Worm (Caenorhabditis elegans) whole organism, L4 larva: ENCODE measurements around the gene fdgt-2.

Experiments used
- D1046.2 ChIP-seq: fragments of 200-800 bp; sonication (Bioruptor generic); IDR thresholded peaks from 2 replicates; pipeline ENCODE4 v1.3.6; 2022; ENCODE audit warnings: missing genetic modification characterization, missing compliant biosample characterization
- F49E8.2 ChIP-seq: sonication (generic microtip); optimal IDR thresholded peaks from 2 replicates; lab custom pipeline; 2016; ENCODE audit warnings: missing compliant biosample characterization, mild to moderate bottlenecking, missing genetic modification characterization, borderline replicate concordance
- R02D3.7 ChIP-seq: fragments of 150-350 bp; sonication (generic microtip); optimal IDR thresholded peaks from 3 replicates; lab custom pipeline; 2014; ENCODE audit warnings: missing biosample characterization, missing genetic modification characterization
- T20F7.1 ChIP-seq: fragments of 200-800 bp; sonication (Bioruptor generic); optimal IDR thresholded peaks from 2 replicates; lab custom pipeline; 2018; ENCODE audit warnings: mild to moderate bottlenecking, missing genetic modification characterization, missing compliant biosample characterization
- aha-1 ChIP-seq: fragments of 150-350 bp; peaks from one replicate; lab custom pipeline; 2014; ENCODE audit warnings: missing biosample characterization, missing genetic modification characterization
- aly-2 ChIP-seq: sonication (generic microtip); optimal IDR thresholded peaks from 2 replicates; lab custom pipeline; 2018; ENCODE audit warnings: missing biosample characterization, missing genetic modification characterization
- arid-1 ChIP-seq: fragments of 200-800 bp; sonication (Bioruptor generic); conservative IDR thresholded peaks from 2 replicates; pipeline ENCODE4 v1.3.6; 2022; ENCODE audit warnings: missing genetic modification reagents, missing genetic modification characterization, missing compliant biosample characterization
- ceh-44 ChIP-seq: fragments of 200-800 bp; sonication (Bioruptor generic); IDR thresholded peaks from 2 replicates; pipeline ENCODE4 v1.3.6; 2022; ENCODE audit warnings: missing genetic modification reagents, missing genetic modification characterization, missing compliant biosample characterization
- cey-2 ChIP-seq: sonication (generic microtip); optimal IDR thresholded peaks from 3 replicates; lab custom pipeline; 2017; ENCODE audit warnings: missing genetic modification characterization, mild to moderate bottlenecking, missing compliant biosample characterization, antibody characterized with exemption, borderline replicate concordance; ENCODE audit not compliant: insufficient read depth
- ctbp-1 ChIP-seq: fragments of 200-800 bp; sonication (Bioruptor generic); IDR thresholded peaks from 2 replicates; pipeline ENCODE4 v1.3.6; 2022; ENCODE audit warnings: missing genetic modification reagents, missing genetic modification characterization, missing compliant biosample characterization
- daf-16 ChIP-seq, 3 experiments: sonication (generic microtip); optimal IDR thresholded peaks; 2 replicates each; lab custom pipeline; 2016 to 2017; ENCODE audit warnings: missing genetic modification characterization in 3 of 3, missing genetic modification reagents in 3 of 3, mild to moderate bottlenecking in 2 of 3, missing compliant biosample characterization in 2 of 3, missing biosample characterization in 1 of 3, moderate library complexity in 1 of 3
- dmd-6 ChIP-seq: fragments of 200-800 bp; sonication (Bioruptor generic); IDR thresholded peaks from 2 replicates; pipeline ENCODE4 v1.3.6; 2022; ENCODE audit warnings: missing genetic modification reagents, missing genetic modification characterization, missing compliant biosample characterization
- dpl-1 ChIP-seq: fragments of 150-350 bp; optimal IDR thresholded peaks from 2 replicates; lab custom pipeline; 2014; ENCODE audit warnings: missing biosample characterization, missing genetic modification reagents, missing genetic modification characterization
- duxl-1 ChIP-seq: sonication (generic microtip); optimal IDR thresholded peaks from 2 replicates; lab custom pipeline; 2016; ENCODE audit warnings: mild to moderate bottlenecking, missing genetic modification characterization, moderate library complexity, missing compliant biosample characterization; ENCODE audit not compliant: poor library complexity
- gei-8 ChIP-seq: fragments of 200-800 bp; sonication (Bioruptor generic); optimal IDR thresholded peaks from 2 replicates; lab custom pipeline; 2018; ENCODE audit warnings: mild to moderate bottlenecking, missing genetic modification characterization, missing compliant biosample characterization
- hif-1 ChIP-seq, 2 experiments: sonication (generic microtip); optimal IDR thresholded peaks; 2 replicates each; lab custom pipeline; 2016 to 2017; ENCODE audit warnings: missing compliant biosample characterization in 2 of 2, missing genetic modification characterization in 2 of 2, missing genetic modification reagents in 2 of 2, missing genotype in 2 of 2, mild to moderate bottlenecking in 1 of 2
- hlh-11 ChIP-seq: fragments of 200-800 bp; sonication (Bioruptor generic); optimal IDR thresholded peaks from 2 replicates; lab custom pipeline; 2018; ENCODE audit warnings: mild to moderate bottlenecking, missing genetic modification characterization, missing compliant biosample characterization
- hlh-30 ChIP-seq: sonication (generic microtip); optimal IDR thresholded peaks from 2 replicates; lab custom pipeline; 2017; ENCODE audit warnings: antibody characterized with exemption, mild to moderate bottlenecking, missing genetic modification characterization, missing compliant biosample characterization; ENCODE audit not compliant: insufficient read depth
- hmg-1.1 ChIP-seq: fragments of 200-800 bp; sonication (Bioruptor generic); IDR thresholded peaks from 2 replicates; pipeline ENCODE4 v1.3.6; 2022; ENCODE audit warnings: missing genetic modification reagents, missing genetic modification characterization, missing compliant biosample characterization
- lin-1 ChIP-seq: fragments of 200-800 bp; sonication (Bioruptor generic); IDR thresholded peaks from 2 replicates; pipeline ENCODE4 v1.3.6; 2022; ENCODE audit warnings: missing genetic modification reagents, missing genetic modification characterization, missing compliant biosample characterization
- lin-15B ChIP-seq: fragments of 150-350 bp; sonication (generic microtip); optimal IDR thresholded peaks from 3 replicates; lab custom pipeline; 2014; ENCODE audit warnings: missing biosample characterization, missing genetic modification characterization
- lsy-2 ChIP-seq, 2 experiments: fragments of 150-350 bp in 1 of 2; sonication (generic microtip) in 1 of 2; optimal IDR thresholded peaks; 2 replicates each; lab custom pipeline; 2014 to 2017; ENCODE audit warnings: missing biosample characterization in 2 of 2, missing genetic modification characterization in 2 of 2
- mdl-1 ChIP-seq, 2 experiments: fragments of 150-350 bp in 1 of 2; sonication (generic microtip) in 1 of 2; optimal IDR thresholded peaks; 2 replicates each; lab custom pipeline; 2014 to 2017; ENCODE audit warnings: missing biosample characterization in 2 of 2, missing genetic modification characterization in 2 of 2
- mep-1 ChIP-seq: fragments of 150-350 bp; sonication (generic microtip); optimal IDR thresholded peaks from 3 replicates; lab custom pipeline; 2014; ENCODE audit warnings: missing biosample characterization, missing genetic modification characterization
- mxl-2 ChIP-seq: fragments of 200-800 bp; sonication (Bioruptor generic); conservative IDR thresholded peaks from 2 replicates; pipeline ENCODE4 v1.3.6; 2022; ENCODE audit warnings: missing genetic modification reagents, missing genetic modification characterization, missing compliant biosample characterization
- mxl-3 ChIP-seq: fragments of 200-800 bp; sonication (Bioruptor generic); optimal IDR thresholded peaks from 2 replicates; lab custom pipeline; 2018; ENCODE audit warnings: mild to moderate bottlenecking, missing genetic modification characterization, missing compliant biosample characterization
- nhr-10 ChIP-seq: fragments of 150-350 bp; optimal IDR thresholded peaks from 2 replicates; lab custom pipeline; 2014; ENCODE audit warnings: missing biosample characterization, missing genetic modification characterization
- nhr-102 ChIP-seq: sonication (generic microtip); optimal IDR thresholded peaks from 2 replicates; lab custom pipeline; 2016; ENCODE audit warnings: mild to moderate bottlenecking, missing genetic modification characterization, moderate library complexity, missing compliant biosample characterization
- nhr-25 ChIP-seq: sonication (generic microtip); optimal IDR thresholded peaks from 2 replicates; lab custom pipeline; 2017; ENCODE audit warnings: missing genetic modification characterization, mild to moderate bottlenecking, missing compliant biosample characterization, antibody characterized with exemption, moderate library complexity, borderline replicate concordance; ENCODE audit not compliant: insufficient read depth
- nhr-28 ChIP-seq: fragments of 150-350 bp; optimal IDR thresholded peaks from 2 replicates; lab custom pipeline; 2014; ENCODE audit warnings: missing biosample characterization, missing genetic modification characterization
- nhr-42 ChIP-seq: fragments of 200-800 bp; sonication (Bioruptor generic); IDR thresholded peaks from 2 replicates; pipeline ENCODE4 v1.3.6; 2022; ENCODE audit warnings: missing genetic modification characterization, missing compliant biosample characterization
- nhr-48 ChIP-seq: sonication (generic microtip); optimal IDR thresholded peaks from 2 replicates; lab custom pipeline; 2016; ENCODE audit warnings: mild to moderate bottlenecking, missing genetic modification characterization, missing compliant biosample characterization
- nhr-76 ChIP-seq: fragments of 150-350 bp; optimal IDR thresholded peaks from 2 replicates; lab custom pipeline; 2014; ENCODE audit warnings: missing biosample characterization, missing genetic modification characterization
- nhr-77 ChIP-seq: fragments of 150-350 bp; optimal IDR thresholded peaks from 2 replicates; lab custom pipeline; 2014; ENCODE audit warnings: missing biosample characterization, missing genetic modification characterization
- pha-4 ChIP-seq, 2 experiments: fragments of 150-350 bp in 1 of 2; fragments of 200-800 bp in 1 of 2; sonication (Bioruptor generic) in 1 of 2; IDR thresholded peaks in 1 of 2; optimal IDR thresholded peaks in 1 of 2; 2 replicates each; pipeline versions ENCODE4 v1.3.6 to Lab custom; 2014 to 2022; ENCODE audit warnings: missing genetic modification characterization in 2 of 2, missing genetic modification reagents in 2 of 2, missing biosample characterization in 1 of 2, missing compliant biosample characterization in 1 of 2
- php-3 ChIP-seq: fragments of 200-800 bp; sonication (Bioruptor generic); IDR thresholded peaks from 2 replicates; pipeline ENCODE4 v1.3.6; 2022; ENCODE audit warnings: missing genetic modification reagents, missing genetic modification characterization, missing compliant biosample characterization
- pqm-1 ChIP-seq: sonication (generic microtip); optimal IDR thresholded peaks from 2 replicates; lab custom pipeline; 2017; ENCODE audit warnings: missing biosample characterization, missing genetic modification characterization
- saeg-2 ChIP-seq: fragments of 200-800 bp; sonication (Bioruptor generic); IDR thresholded peaks from 2 replicates; pipeline ENCODE4 v1.3.6; 2022; ENCODE audit warnings: missing genetic modification reagents, missing genetic modification characterization, missing compliant biosample characterization
- sdz-12 ChIP-seq: fragments of 200-800 bp; sonication (Bioruptor generic); optimal IDR thresholded peaks from 2 replicates; lab custom pipeline; 2018; ENCODE audit warnings: mild to moderate bottlenecking, missing genetic modification characterization, missing compliant biosample characterization
- skn-1 ChIP-seq: fragments of 150-350 bp; optimal IDR thresholded peaks from 2 replicates; lab custom pipeline; 2014; ENCODE audit warnings: missing biosample characterization, missing genetic modification characterization
- spr-1 ChIP-seq: sonication (generic microtip); optimal IDR thresholded peaks from 2 replicates; lab custom pipeline; 2016; ENCODE audit warnings: mild to moderate bottlenecking, missing genetic modification characterization, missing compliant biosample characterization
- tag-97 ChIP-seq: fragments of 200-800 bp; sonication (Bioruptor generic); IDR thresholded peaks from 2 replicates; pipeline ENCODE4 v1.3.6; 2022; ENCODE audit warnings: missing genetic modification characterization, missing compliant biosample characterization
- tra-1 ChIP-seq: fragments of 200-800 bp; sonication (Bioruptor generic); IDR thresholded peaks from 2 replicates; pipeline ENCODE4 v1.3.6; 2022; ENCODE audit warnings: missing genetic modification reagents, missing genetic modification characterization, missing compliant biosample characterization
- unc-62 ChIP-seq, 3 experiments: fragments of 150-350 bp in 1 of 3; sonication (generic microtip); optimal IDR thresholded peaks in 2 of 3; peaks in 1 of 3; 1 replicate in 1 of 3; 2 replicates in 2 of 3; lab custom pipeline; 2014 to 2017; ENCODE audit warnings: missing biosample characterization in 3 of 3, missing genetic modification characterization in 3 of 3, missing genetic modification reagents in 3 of 3, missing genotype in 1 of 3
- zip-2 ChIP-seq: fragments of 150-350 bp; optimal IDR thresholded peaks from 2 replicates; lab custom pipeline; 2014; ENCODE audit warnings: missing biosample characterization, missing genetic modification characterization
- ztf-11 ChIP-seq: fragments of 150-350 bp; optimal IDR thresholded peaks from 2 replicates; lab custom pipeline; 2014; ENCODE audit warnings: missing biosample characterization, missing genetic modification characterization

The fdgt-2 gene

ce11 chrII:8381197-8381596 is 36.2 kb upstream of the fdgt-2 start, which contains the start of gene F49E12.12:
TSS of gene F49E12.12 (plus strand) at chrII:8381497.
- no peak for TF ChIP-seq nhr-25
- no peak for TF ChIP-seq pha-4 (GFP tag; IDR thresholded peaks at IDR 0.05; lab: Robert Waterston, UW)
- no peak for TF ChIP-seq pha-4 (tag; optimal IDR thresholded peaks at IDR 0.05; lab: Kevin White, UChicago)

ce11 chrII:8382880-8383279 is 34.5 kb upstream of the fdgt-2 start:
- TF ChIP-seq zip-2 (tag; lab: Kevin White, UChicago) (peak; percentile 2), mxl-2 (no peak), pha-4 (GFP tag; IDR thresholded peaks at IDR 0.05; lab: Robert Waterston, UW) (peak; percentile 41; the same call in 1 of the 2 replicates), pha-4 (tag; optimal IDR thresholded peaks at IDR 0.05; lab: Kevin White, UChicago) (no peak), mep-1 (no peak), aly-2 (tag; lab: Kevin White, UChicago) (no peak), lin-1 (peak; percentile 87), tag-97 (GFP tag; lab: Robert Waterston, UW) (no peak), php-3 (GFP tag; lab: Robert Waterston, UW) (peak; percentile 94), lsy-2 (tag; optimal IDR thresholded peaks at IDR 0.05; lab: Kevin White, UChicago) (peak in 1 of 2 experiments; percentile 68), duxl-1 (tag; lab: Kevin White, UChicago) (no peak), skn-1 (tag; lab: Kevin White, UChicago) (no peak), hif-1 (tag; optimal IDR thresholded peaks at IDR 0.05; lab: Kevin White, UChicago) (peak in 1 of 2 experiments; percentile 83), R02D3.7 (tag; lab: Kevin White, UChicago) (no peak), nhr-28 (tag; lab: Kevin White, UChicago) (peak; percentile 97), arid-1 (no peak), gei-8 (peak; percentile 5), nhr-76 (no peak), mxl-3 (GFP tag; lab: Kevin White, UChicago) (peak; percentile 61), nhr-42 (GFP tag; lab: Robert Waterston, UW) (no peak), ztf-11 (tag; lab: Kevin White, UChicago) (no peak), D1046.2 (GFP tag; lab: Robert Waterston, UW) (no peak), F49E8.2 (no peak), saeg-2 (GFP tag; lab: Robert Waterston, UW) (0 out of 2 replicates have a peak, but pooled peaks have one; percentile 62), dmd-6 (peak; percentile 96), pqm-1 (tag; lab: Kevin White, UChicago) (peak; percentile 96), unc-62 (GFP tag; optimal IDR thresholded peaks at IDR 0.05 in 1 of 2; lab: Kevin White, UChicago) (peak in 1 of 2 experiments; percentile 45), unc-62 (tag; optimal IDR thresholded peaks at IDR 0.05; lab: Kevin White, UChicago) (no peak), T20F7.1 (GFP tag; lab: Kevin White, UChicago) (peak; percentile 51), cey-2 (tag; lab: Kevin White, UChicago) (peak; percentile 21), mdl-1 (tag; optimal IDR thresholded peaks at IDR 0.05; lab: Kevin White, UChicago) (peak in 1 of 2 experiments; percentile 85), spr-1 (no peak), tra-1 (GFP tag; lab: Robert Waterston, UW) (peak; percentile 52; the same call in 1 of the 2 replicates), nhr-102 (tag; lab: Kevin White, UChicago) (peak; percentile 81), hmg-1.1 (GFP tag; lab: Robert Waterston, UW) (no peak), lin-15B (no peak), nhr-10 (peak; percentile 59), ctbp-1 (no peak), sdz-12 (GFP tag; lab: Kevin White, UChicago) (no peak), nhr-48 (tag; lab: Kevin White, UChicago) (peak; percentile 87), dpl-1 (GFP tag; lab: Kevin White, UChicago) (no peak), hlh-11 (tag; lab: Kevin White, UChicago) (peak; percentile 95), hlh-30 (tag; lab: Kevin White, UChicago) (peak; percentile 74), aha-1 (tag; lab: Kevin White, UChicago) (peak; percentile 71), ceh-44 (GFP tag; lab: Robert Waterston, UW) (no peak), daf-16 (GFP tag; optimal IDR thresholded peaks at IDR 0.05; lab: Kevin White, UChicago) (peak in 1 of 2 experiments; percentile 45), daf-16 (tag; optimal IDR thresholded peaks at IDR 0.05; lab: Kevin White, UChicago) (peak; percentile 90), nhr-77 (tag; lab: Kevin White, UChicago) (peak; percentile 95)
